Fruit fly (Drosophila melanogaster) whole organism, adult: Measurements from ENCODE around the gene Or65a.

Experiments used
- CG11617 ChIP-seq: fragments of 200-800 bp; sonication (Bioruptor generic); optimal IDR thresholded peaks from 2 replicates; lab custom pipeline; 2017; ENCODE audit warnings: mild to moderate bottlenecking, missing biosample characterization, missing genetic modification reagents, missing genetic modification characterization
- CG12768 ChIP-seq: fragments of 200-800 bp; sonication (Bioruptor generic); optimal IDR thresholded peaks from 2 replicates; lab custom pipeline; 2017; ENCODE audit warnings: missing biosample characterization, missing genetic modification characterization, mild to moderate bottlenecking, moderate library complexity, missing genetic modification reagents
- CG14711 ChIP-seq: fragments of 200-800 bp; sonication (Bioruptor generic); optimal IDR thresholded peaks from 2 replicates; lab custom pipeline; 2018; ENCODE audit warnings: missing biosample characterization, mild to moderate bottlenecking, missing genetic modification characterization, moderate library complexity
- CG1620 ChIP-seq: fragments of 200-800 bp; sonication (Bioruptor generic); optimal IDR thresholded peaks from 2 replicates; lab custom pipeline; 2016; ENCODE audit warnings: missing biosample characterization, missing genetic modification characterization
- CG33017 ChIP-seq: fragments of 200-800 bp; sonication (Bioruptor generic); optimal IDR thresholded peaks from 2 replicates; lab custom pipeline; 2018; ENCODE audit warnings: missing biosample characterization, mild to moderate bottlenecking, missing genetic modification characterization, moderate library complexity
- CG5204 ChIP-seq: fragments of 200-800 bp; sonication (Bioruptor generic); optimal IDR thresholded peaks from 2 replicates; lab custom pipeline; 2016; ENCODE audit warnings: missing biosample characterization, missing genetic modification characterization
- CG7045 ChIP-seq: fragments of 200-800 bp; sonication (Bioruptor generic); optimal IDR thresholded peaks from 2 replicates; lab custom pipeline; 2017; ENCODE audit warnings: missing biosample characterization, mild to moderate bottlenecking, missing genetic modification characterization
- CG7101 ChIP-seq: fragments of 200-800 bp; sonication (Bioruptor generic); optimal IDR thresholded peaks from 2 replicates; lab custom pipeline; 2018; ENCODE audit warnings: missing biosample characterization, mild to moderate bottlenecking, missing genetic modification characterization, moderate library complexity
- Clk ChIP-seq: fragments of 200-800 bp; sonication (Bioruptor generic); optimal IDR thresholded peaks from 2 replicates; lab custom pipeline; 2017; ENCODE audit warnings: missing biosample characterization, missing genetic modification characterization
- Crg-1 ChIP-seq: fragments of 200-800 bp; sonication (Bioruptor generic); optimal IDR thresholded peaks from 2 replicates; lab custom pipeline; 2016; ENCODE audit warnings: missing biosample characterization, missing genetic modification characterization
- Hr96 ChIP-seq: fragments of 200-800 bp; sonication (Bioruptor generic); optimal IDR thresholded peaks from 2 replicates; lab custom pipeline; 2016; ENCODE audit warnings: missing biosample characterization, missing genetic modification characterization
- Mnt ChIP-seq: fragments of 200-800 bp; sonication (Bioruptor generic); optimal IDR thresholded peaks from 2 replicates; lab custom pipeline; 2016; ENCODE audit warnings: missing biosample characterization, mild to moderate bottlenecking, missing genetic modification characterization
- bab1 ChIP-seq: fragments of 200-800 bp; sonication (Bioruptor generic); optimal IDR thresholded peaks from 3 replicates; lab custom pipeline; 2019; ENCODE audit warnings: missing biosample characterization, mild to moderate bottlenecking, missing genetic modification characterization, moderate library complexity
- cic ChIP-seq: fragments of 200-800 bp; sonication (Bioruptor generic); optimal IDR thresholded peaks from 2 replicates; lab custom pipeline; 2017; ENCODE audit warnings: missing biosample characterization, mild to moderate bottlenecking, missing genetic modification characterization, moderate library complexity
- cnc ChIP-seq, 2 experiments: fragments of >200 bp; optimal IDR thresholded peaks; 2 replicates each; lab custom pipeline; 2017
- kay ChIP-seq: fragments of 200-800 bp; sonication (Bioruptor generic); peaks from one replicate; lab custom pipeline; 2016; ENCODE audit warnings: missing biosample characterization, missing genetic modification characterization, borderline replicate concordance
- ovo ChIP-seq: fragments of 200-800 bp; sonication (Bioruptor generic); optimal IDR thresholded peaks from 2 replicates; lab custom pipeline; 2016; ENCODE audit warnings: missing biosample characterization, missing genetic modification characterization
- pad ChIP-seq: fragments of 200-800 bp; sonication (Bioruptor generic); optimal IDR thresholded peaks from 3 replicates; lab custom pipeline; 2017; ENCODE audit warnings: missing biosample characterization, missing genetic modification characterization, mild to moderate bottlenecking, moderate library complexity, missing genetic modification reagents
- tj ChIP-seq: fragments of 200-800 bp; sonication (Bioruptor generic); optimal IDR thresholded peaks from 3 replicates; lab custom pipeline; 2017; ENCODE audit warnings: missing biosample characterization, mild to moderate bottlenecking, missing genetic modification characterization, moderate library complexity
- toe ChIP-seq: fragments of 200-800 bp; sonication (Bioruptor generic); optimal IDR thresholded peaks from 2 replicates; lab custom pipeline; 2016; ENCODE audit warnings: missing biosample characterization, missing genetic modification characterization

Gene Or65a

dm6 chr3L:6317494-6317893 lies 2.9 kb upstream of the Or65a start:
- TF ChIP-seq CG14711 (tag; lab: Kevin White, UChicago) (no peak), CG11617 (GFP tag; lab: Kevin White, UChicago) (no peak), Mnt (GFP tag; lab: Kevin White, UChicago) (no peak), CG7101 (no peak), Hr96 (GFP tag; lab: Kevin White, UChicago) (no peak), kay (GFP tag; lab: Kevin White, UChicago) (no peak), CG1620 (GFP tag; lab: Kevin White, UChicago) (no peak), CG12768 (no peak), tj (GFP tag; lab: Kevin White, UChicago) (no peak), cnc (optimal IDR thresholded peaks at IDR 0.05; lab: Kevin White, UChicago) (no peak), CG7045 (GFP tag; lab: Kevin White, UChicago) (no peak), bab1 (GFP tag; lab: Kevin White, UChicago) (no peak), Crg-1 (GFP tag; lab: Kevin White, UChicago) (no peak), CG5204 (GFP tag; lab: Kevin White, UChicago) (no peak), toe (GFP tag; lab: Kevin White, UChicago) (no peak), ovo (no peak), CG33017 (tag; lab: Kevin White, UChicago) (no peak), cic (GFP tag; lab: Kevin White, UChicago) (no peak)

- no peak for TF ChIP-seq toe (GFP tag; lab: Kevin White, UChicago)
- TF ChIP-seq cic (GFP tag; lab: Kevin White, UChicago) = no peak
- TF ChIP-seq Crg-1 (GFP tag; lab: Kevin White, UChicago) = no peak
- no peak for TF ChIP-seq Clk (GFP tag; lab: Kevin White, UChicago)
- no peak for TF ChIP-seq Hr96 (GFP tag; lab: Kevin White, UChicago)
- TF ChIP-seq CG1620 (GFP tag; lab: Kevin White, UChicago) = no peak
- TF ChIP-seq Mnt (GFP tag; lab: Kevin White, UChicago) = no peak
- no peak for TF ChIP-seq ovo
- TF ChIP-seq CG33017 (tag; lab: Kevin White, UChicago) = no peak
- TF ChIP-seq CG7101 = no peak
- no peak for TF ChIP-seq CG14711 (tag; lab: Kevin White, UChicago)
Measured at dm6 chr3L:6322680-6323079, 2.3 kb downstream of the Or65a start.

- TF ChIP-seq Crg-1 (GFP tag; lab: Kevin White, UChicago) = no peak
Measured at dm6 chr3L:6325312-6325711, 4.9 kb downstream of the Or65a start, which contains the start of gene Or65b. Gene Or65b (plus strand): TSS chr3L:6325612.

- TF ChIP-seq bab1 (GFP tag; lab: Kevin White, UChicago) (no peak), CG11617 (GFP tag; lab: Kevin White, UChicago) (no peak), CG7101 (no peak), CG5204 (GFP tag; lab: Kevin White, UChicago) (no peak), Mnt (GFP tag; lab: Kevin White, UChicago) (no peak), pad (GFP tag; lab: Kevin White, UChicago) (no peak), CG33017 (tag; lab: Kevin White, UChicago) (no peak), cnc (optimal IDR thresholded peaks at IDR 0.05; lab: Kevin White, UChicago) (no peak), toe (GFP tag; lab: Kevin White, UChicago) (no peak), kay (GFP tag; lab: Kevin White, UChicago) (no peak), Clk (GFP tag; lab: Kevin White, UChicago) (no peak)
Measured at dm6 chr3L:6327308-6327707, 6.9 kb downstream of the Or65a start, which contains the start of gene Or65c. Gene Or65c (plus strand): TSS chr3L:6327608.

- TF ChIP-seq Mnt (GFP tag; lab: Kevin White, UChicago) (no peak), CG12768 (no peak), CG14711 (tag; lab: Kevin White, UChicago) (no peak), Crg-1 (GFP tag; lab: Kevin White, UChicago) (no peak), Hr96 (GFP tag; lab: Kevin White, UChicago) (no peak), ovo (no peak), bab1 (GFP tag; lab: Kevin White, UChicago) (no peak), cic (GFP tag; lab: Kevin White, UChicago) (no peak), tj (GFP tag; lab: Kevin White, UChicago) (no peak), kay (GFP tag; lab: Kevin White, UChicago) (no peak), CG7101 (no peak), CG1620 (GFP tag; lab: Kevin White, UChicago) (no peak), CG5204 (GFP tag; lab: Kevin White, UChicago) (no peak), toe (GFP tag; lab: Kevin White, UChicago) (no peak), pad (GFP tag; lab: Kevin White, UChicago) (no peak), cnc (optimal IDR thresholded peaks at IDR 0.05; lab: Kevin White, UChicago) (no peak), CG11617 (GFP tag; lab: Kevin White, UChicago) (no peak), CG33017 (tag; lab: Kevin White, UChicago) (no peak), CG7045 (GFP tag; lab: Kevin White, UChicago) (no peak), Clk (GFP tag; lab: Kevin White, UChicago) (no peak)
Measured at dm6 chr3L:6331399-6332111, 11.1 kb downstream of the Or65a start.
